Worm (Caenorhabditis elegans) whole organism, mixed stage, embryonic: ENCODE data around the gene nhr-101.

Experiments
- bed-3 ChIP-seq: fragments of 200-800 bp; sonication (Bioruptor generic); optimal IDR thresholded peaks from 3 replicates; lab custom pipeline; 2018; ENCODE audit warnings: mild to moderate bottlenecking, missing genetic modification characterization, moderate library complexity, missing compliant biosample characterization
- elt-3 ChIP-seq: fragments of 150-350 bp; optimal IDR thresholded peaks from 2 replicates; lab custom pipeline; 2014; ENCODE audit warnings: missing biosample characterization, missing genetic modification characterization
- mab-5 ChIP-seq: fragments of 150-350 bp; optimal IDR thresholded peaks from 2 replicates; lab custom pipeline; 2014; ENCODE audit warnings: missing biosample characterization, missing genetic modification characterization
- mep-1 ChIP-seq: fragments of 150-350 bp; optimal IDR thresholded peaks from 2 replicates; lab custom pipeline; 2017; ENCODE audit warnings: missing biosample characterization, missing genetic modification reagents, missing genetic modification characterization, inconsistent platforms
- nhr-28 ChIP-seq: fragments of 150-350 bp; optimal IDR thresholded peaks from 2 replicates; lab custom pipeline; 2014; ENCODE audit warnings: missing biosample characterization, missing genetic modification characterization
- snpc-4 ChIP-seq: fragments of 150-350 bp; optimal IDR thresholded peaks from 2 replicates; lab custom pipeline; 2014; ENCODE audit warnings: missing biosample characterization, missing genetic modification characterization

ce11 chrV:11613007-11613406 lies 42.7 kb downstream of the nhr-101 start, which contains the start of gene tag-290:
- TF ChIP-seq nhr-28: no peak
- no peak for TF ChIP-seq mep-1 (tag; lab: Kevin White, UChicago)
- no peak for TF ChIP-seq bed-3 (GFP tag; lab: Kevin White, UChicago)
- no peak for TF ChIP-seq mab-5 (tag; lab: Kevin White, UChicago)
- no peak for TF ChIP-seq snpc-4 (tag; lab: Kevin White, UChicago)
- TF ChIP-seq elt-3 (tag; lab: Kevin White, UChicago): no peak
